Worm (Caenorhabditis elegans) whole organism, L2 larva: ENCODE measurements around the gene Y47D3A.14.

Experiments
- C34F6.9 ChIP-seq: fragments of 150-350 bp; optimal IDR thresholded peaks from 2 replicates; lab custom pipeline; 2014; ENCODE audit warnings: missing biosample characterization, missing genetic modification characterization
- F13H6.1 ChIP-seq: sonication (generic microtip); optimal IDR thresholded peaks from 2 replicates; lab custom pipeline; 2016; ENCODE audit warnings: missing genetic modification characterization, missing compliant biosample characterization
- Y55F3AM.14 ChIP-seq: fragments of 200-800 bp; sonication (Bioruptor generic); optimal IDR thresholded peaks from 2 replicates; lab custom pipeline; 2018; ENCODE audit warnings: mild to moderate bottlenecking, missing genetic modification characterization, missing compliant biosample characterization
- ZK546.5 ChIP-seq: sonication (generic microtip); optimal IDR thresholded peaks from 2 replicates; lab custom pipeline; 2017; ENCODE audit warnings: missing biosample characterization, missing genetic modification characterization
- alr-1 ChIP-seq: fragments of 150-350 bp; optimal IDR thresholded peaks from 2 replicates; lab custom pipeline; 2014; ENCODE audit warnings: missing biosample characterization, missing genetic modification characterization
- aly-2 ChIP-seq: fragments of 150-350 bp; optimal IDR thresholded peaks from 2 replicates; lab custom pipeline; 2014; ENCODE audit warnings: missing biosample characterization, missing genetic modification characterization
- blmp-1 ChIP-seq: sonication (generic microtip); optimal IDR thresholded peaks from 2 replicates; lab custom pipeline; 2017; ENCODE audit warnings: missing genetic modification characterization, mild to moderate bottlenecking, missing compliant biosample characterization, antibody characterized with exemption, moderate library complexity; ENCODE audit not compliant: insufficient read depth
- crh-2 ChIP-seq: sonication (generic microtip); optimal IDR thresholded peaks from 2 replicates; lab custom pipeline; 2017; ENCODE audit warnings: missing biosample characterization, missing genetic modification characterization
- dmd-4 ChIP-seq: sonication (generic microtip); optimal IDR thresholded peaks from 2 replicates; lab custom pipeline; 2017; ENCODE audit warnings: missing biosample characterization, missing genetic modification characterization
- egl-27 ChIP-seq: sonication (generic microtip); optimal IDR thresholded peaks from 3 replicates; lab custom pipeline; 2017; ENCODE audit warnings: missing biosample characterization, missing genetic modification reagents, missing genetic modification characterization
- elt-1 ChIP-seq: fragments of 150-350 bp; optimal IDR thresholded peaks from 2 replicates; lab custom pipeline; 2014; ENCODE audit warnings: missing biosample characterization, missing genetic modification characterization
- elt-3 ChIP-seq: sonication (generic microtip); optimal IDR thresholded peaks from 2 replicates; lab custom pipeline; 2017; ENCODE audit warnings: missing biosample characterization, missing genetic modification characterization
- fos-1 ChIP-seq: fragments of 150-350 bp; optimal IDR thresholded peaks from 2 replicates; lab custom pipeline; 2014; ENCODE audit warnings: missing biosample characterization, missing genetic modification characterization
- gmeb-1 ChIP-seq: fragments of 150-350 bp; optimal IDR thresholded peaks from 2 replicates; lab custom pipeline; 2014; ENCODE audit warnings: missing biosample characterization, missing genetic modification characterization
- lin-11 ChIP-seq: fragments of 150-350 bp; sonication (generic microtip); optimal IDR thresholded peaks from 2 replicates; lab custom pipeline; 2014; ENCODE audit warnings: missing biosample characterization, missing genetic modification characterization, inconsistent platforms, mixed read lengths
- lin-39 ChIP-seq: fragments of 150-350 bp; optimal IDR thresholded peaks from 2 replicates; lab custom pipeline; 2014; ENCODE audit warnings: missing biosample characterization, missing genetic modification reagents, missing genetic modification characterization
- lsy-2 ChIP-seq, 2 experiments: fragments of 150-350 bp in 1 of 2; sonication (generic microtip) in 1 of 2; optimal IDR thresholded peaks; 2 replicates each; lab custom pipeline; 2014 to 2017; ENCODE audit warnings: missing biosample characterization in 2 of 2, missing genetic modification characterization in 2 of 2
- mab-5 ChIP-seq: fragments of 150-350 bp; optimal IDR thresholded peaks from 2 replicates; lab custom pipeline; 2014; ENCODE audit warnings: missing biosample characterization, missing genetic modification characterization
- mbf-1 ChIP-seq: sonication (generic microtip); optimal IDR thresholded peaks from 2 replicates; lab custom pipeline; 2017; ENCODE audit warnings: missing biosample characterization, missing genetic modification characterization
- mdl-1 ChIP-seq, 2 experiments: fragments of 150-350 bp in 1 of 2; sonication (generic microtip) in 1 of 2; optimal IDR thresholded peaks; 2 replicates each; lab custom pipeline; 2017; ENCODE audit warnings: missing biosample characterization in 2 of 2, missing genetic modification characterization in 2 of 2
- nhr-10 ChIP-seq: sonication (generic microtip); optimal IDR thresholded peaks from 2 replicates; lab custom pipeline; 2017; ENCODE audit warnings: missing biosample characterization, missing genetic modification characterization
- nhr-11 ChIP-seq: fragments of 150-350 bp; optimal IDR thresholded peaks from 2 replicates; lab custom pipeline; 2014; ENCODE audit warnings: missing biosample characterization, missing genetic modification characterization
- nhr-12 ChIP-seq: fragments of 150-350 bp; optimal IDR thresholded peaks from 2 replicates; lab custom pipeline; 2014; ENCODE audit warnings: missing biosample characterization, missing genetic modification characterization
- nhr-129 ChIP-seq: fragments of 150-350 bp; optimal IDR thresholded peaks from 2 replicates; lab custom pipeline; 2014; ENCODE audit warnings: missing biosample characterization, missing genetic modification characterization
- nhr-21 ChIP-seq: fragments of 150-350 bp; optimal IDR thresholded peaks from 2 replicates; lab custom pipeline; 2014; ENCODE audit warnings: missing biosample characterization, missing genetic modification characterization
- nhr-23 ChIP-seq: fragments of 150-350 bp; optimal IDR thresholded peaks from 2 replicates; lab custom pipeline; 2014; ENCODE audit warnings: missing biosample characterization, missing genetic modification reagents, missing genetic modification characterization
- nhr-237 ChIP-seq: fragments of 150-350 bp; optimal IDR thresholded peaks from 2 replicates; lab custom pipeline; 2014; ENCODE audit warnings: missing biosample characterization, missing genetic modification characterization
- nhr-77 ChIP-seq: fragments of 150-350 bp; optimal IDR thresholded peaks from 2 replicates; lab custom pipeline; 2014; ENCODE audit warnings: missing biosample characterization, missing genetic modification characterization
- peb-1 ChIP-seq: fragments of 150-350 bp; optimal IDR thresholded peaks from 2 replicates; lab custom pipeline; 2014; ENCODE audit warnings: missing biosample characterization, missing genetic modification characterization
- sem-4 ChIP-seq: fragments of 150-350 bp; optimal IDR thresholded peaks from 2 replicates; lab custom pipeline; 2014; ENCODE audit warnings: missing biosample characterization, missing genetic modification reagents, missing genetic modification characterization
- sma-3 ChIP-seq: sonication (generic microtip); optimal IDR thresholded peaks from 2 replicates; lab custom pipeline; 2016; ENCODE audit warnings: missing genetic modification reagents, missing genetic modification characterization, missing compliant biosample characterization
- sma-9 ChIP-seq, 2 experiments: fragments of 150-350 bp in 1 of 2; sonication (generic microtip) in 1 of 2; optimal IDR thresholded peaks; 2 replicates each; lab custom pipeline; 2014 to 2016; ENCODE audit warnings: missing genetic modification characterization in 2 of 2, mild to moderate bottlenecking in 1 of 2, missing biosample characterization in 1 of 2, missing compliant biosample characterization in 1 of 2, missing genetic modification reagents in 1 of 2, moderate library complexity in 1 of 2
- snpc-4 ChIP-seq: fragments of 150-350 bp; optimal IDR thresholded peaks from 2 replicates; lab custom pipeline; 2014; ENCODE audit warnings: missing biosample characterization, missing genetic modification characterization
- unc-55 ChIP-seq: fragments of 150-350 bp; sonication (generic microtip); optimal IDR thresholded peaks from 3 replicates; lab custom pipeline; 2014; ENCODE audit warnings: missing biosample characterization, missing genetic modification reagents, missing genetic modification characterization
- unc-62 ChIP-seq: fragments of 150-350 bp; optimal IDR thresholded peaks from 2 replicates; lab custom pipeline; 2014; ENCODE audit warnings: missing biosample characterization, missing genetic modification reagents, missing genetic modification characterization
- zag-1 ChIP-seq: fragments of 150-350 bp; optimal IDR thresholded peaks from 2 replicates; lab custom pipeline; 2014; ENCODE audit warnings: missing biosample characterization, missing genetic modification characterization
- ztf-1 ChIP-seq: fragments of 200-800 bp; sonication (Bioruptor generic); conservative IDR thresholded peaks from 2 replicates; pipeline ENCODE4 v1.3.6; 2022; ENCODE audit warnings: missing genetic modification characterization, missing compliant biosample characterization
- ztf-11 ChIP-seq: sonication (generic microtip); optimal IDR thresholded peaks from 2 replicates; lab custom pipeline; 2017; ENCODE audit warnings: missing biosample characterization, missing genetic modification characterization

The Y47D3A.14 gene

ce11 chrIII:11218150-11218841 lies 18.4 kb downstream of the Y47D3A.14 start, which contains the start of the genes tbx-34 and wht-8:
TSS of gene tbx-34 (minus strand) at chrIII:11218250.
TSS of gene wht-8 (plus strand) at chrIII:11218791.
- no peak for TF ChIP-seq mbf-1 (tag; lab: Kevin White, UChicago)
- no peak for TF ChIP-seq nhr-11 (tag; lab: Kevin White, UChicago)
- no peak for TF ChIP-seq unc-62 (GFP tag; lab: Kevin White, UChicago)
- no peak for TF ChIP-seq nhr-23 (tag; lab: Kevin White, UChicago)
- TF ChIP-seq mdl-1 (tag; optimal IDR thresholded peaks at IDR 0.05; lab: Kevin White, UChicago): no peak
- no peak for TF ChIP-seq ztf-1
- no peak for TF ChIP-seq ztf-11 (tag; lab: Kevin White, UChicago)
- TF ChIP-seq unc-55: no peak
- no peak for TF ChIP-seq zag-1
- no peak for TF ChIP-seq lin-39 (tag; lab: Kevin White, UChicago)
- TF ChIP-seq ZK546.5 (tag; lab: Kevin White, UChicago): no peak
- TF ChIP-seq elt-3 (tag; lab: Kevin White, UChicago): no peak
- no peak for TF ChIP-seq dmd-4 (tag; lab: Kevin White, UChicago)
- no peak for TF ChIP-seq lsy-2 (tag; optimal IDR thresholded peaks at IDR 0.05; lab: Kevin White, UChicago)
- TF ChIP-seq nhr-21: no peak

- TF ChIP-seq blmp-1 (tag; lab: Kevin White, UChicago) (no peak), nhr-129 (no peak), mbf-1 (tag; lab: Kevin White, UChicago) (no peak), elt-1 (tag; lab: Kevin White, UChicago) (no peak), nhr-11 (tag; lab: Kevin White, UChicago) (no peak)
Measured at ce11 chrIII:11208371-11208770, 28.3 kb downstream of the Y47D3A.14 start.

ce11 chrIII:11207825-11208224 lies 28.8 kb downstream of the Y47D3A.14 start:
- TF ChIP-seq ztf-1 (no peak), nhr-77 (no peak), blmp-1 (tag; lab: Kevin White, UChicago) (no peak), F13H6.1 (tag; lab: Kevin White, UChicago) (no peak), sma-9 (GFP tag; optimal IDR thresholded peaks at IDR 0.05; lab: Kevin White, UChicago) (no peak), sma-9 (tag; optimal IDR thresholded peaks at IDR 0.05; lab: Kevin White, UChicago) (no peak), gmeb-1 (tag; lab: Kevin White, UChicago) (no peak), egl-27 (no peak), peb-1 (tag; lab: Kevin White, UChicago) (no peak), mdl-1 (tag; optimal IDR thresholded peaks at IDR 0.05; lab: Kevin White, UChicago) (no peak), aly-2 (no peak), ZK546.5 (tag; lab: Kevin White, UChicago) (no peak), mbf-1 (tag; lab: Kevin White, UChicago) (no peak)

- TF ChIP-seq nhr-10 (tag; lab: Kevin White, UChicago): no peak
- TF ChIP-seq nhr-21: no peak
- no peak for TF ChIP-seq aly-2
- no peak for TF ChIP-seq sma-3 (GFP tag; lab: Kevin White, UChicago)
- no peak for TF ChIP-seq sem-4 (tag; lab: Kevin White, UChicago)
- TF ChIP-seq elt-1 (tag; lab: Kevin White, UChicago): no peak
- TF ChIP-seq fos-1: no peak
- TF ChIP-seq nhr-12 (tag; lab: Kevin White, UChicago): no peak
- no peak for TF ChIP-seq Y55F3AM.14
- TF ChIP-seq nhr-237 (tag; lab: Kevin White, UChicago): no peak
- no peak for TF ChIP-seq nhr-11 (tag; lab: Kevin White, UChicago)
- no peak for TF ChIP-seq C34F6.9 (tag; lab: Kevin White, UChicago)
- no peak for TF ChIP-seq peb-1 (tag; lab: Kevin White, UChicago)
- TF ChIP-seq unc-62 (GFP tag; lab: Kevin White, UChicago): no peak
- no peak for TF ChIP-seq lsy-2 (tag; optimal IDR thresholded peaks at IDR 0.05; lab: Kevin White, UChicago)
Measured at ce11 chrIII:11206875-11207274, 29.8 kb downstream of the Y47D3A.14 start.

- TF ChIP-seq Y55F3AM.14 (peak; percentile 32), nhr-77 (no peak), unc-55 (peak; percentile 62), C34F6.9 (tag; lab: Kevin White, UChicago) (peak; percentile 67), mab-5 (tag; lab: Kevin White, UChicago) (peak; percentile 47), nhr-10 (tag; lab: Kevin White, UChicago) (no peak), zag-1 (peak; percentile 86), sma-9 (GFP tag; optimal IDR thresholded peaks at IDR 0.05; lab: Kevin White, UChicago) (peak; percentile 23), sma-9 (tag; optimal IDR thresholded peaks at IDR 0.05; lab: Kevin White, UChicago) (no peak), nhr-237 (tag; lab: Kevin White, UChicago) (no peak), alr-1 (no peak), lin-11 (tag; lab: Kevin White, UChicago) (no peak), F13H6.1 (tag; lab: Kevin White, UChicago) (peak; percentile 78), mdl-1 (tag; optimal IDR thresholded peaks at IDR 0.05; lab: Kevin White, UChicago) (peak in 1 of 2 experiments; percentile 62), nhr-129 (peak; percentile 36), crh-2 (tag; lab: Kevin White, UChicago) (peak; percentile 3), lsy-2 (tag; optimal IDR thresholded peaks at IDR 0.05; lab: Kevin White, UChicago) (peak in 1 of 2 experiments; percentile 68), sma-3 (GFP tag; lab: Kevin White, UChicago) (no peak), ztf-1 (no peak), snpc-4 (tag; lab: Kevin White, UChicago) (peak; percentile 7)
Measured at ce11 chrIII:11202992-11203391, 33.7 kb downstream of the Y47D3A.14 start.
